Worm (Caenorhabditis elegans) whole organism, early embryonic: ENCODE measurements around the gene bus-17.

Source experiments
- B0310.2 ChIP-seq: sonication (generic microtip); optimal IDR thresholded peaks from 2 replicates; lab custom pipeline; 2016; ENCODE audit warnings: mild to moderate bottlenecking, missing genetic modification characterization, missing compliant biosample characterization
- ama-1 ChIP-seq: fragments of 150-350 bp; optimal IDR thresholded peaks from 2 replicates; lab custom pipeline; 2014
- ceh-13 ChIP-seq: fragments of 200-800 bp; sonication (Bioruptor generic); optimal IDR thresholded peaks from 2 replicates; lab custom pipeline; 2018; ENCODE audit warnings: mild to moderate bottlenecking, missing genetic modification characterization, missing compliant biosample characterization
- ceh-36 ChIP-seq: sonication (generic microtip); optimal IDR thresholded peaks from 2 replicates; lab custom pipeline; 2016; ENCODE audit warnings: missing genetic modification characterization, inconsistent platforms, missing compliant biosample characterization
- ets-7 ChIP-seq: sonication (generic microtip); optimal IDR thresholded peaks from 2 replicates; lab custom pipeline; 2016; ENCODE audit warnings: missing genotype, missing genetic modification characterization, missing compliant biosample characterization
- flt-1 ChIP-seq: fragments of 200-800 bp; sonication (Bioruptor generic); IDR thresholded peaks from 2 replicates; pipeline ENCODE4 v1.3.6; 2022; ENCODE audit warnings: missing genetic modification characterization, missing compliant biosample characterization
- hmbx-1 ChIP-seq: sonication (generic microtip); optimal IDR thresholded peaks from 2 replicates; lab custom pipeline; 2016; ENCODE audit warnings: mild to moderate bottlenecking, missing genetic modification characterization, missing compliant biosample characterization
- hmg-4 ChIP-seq: fragments of 200-800 bp; sonication (Bioruptor generic); optimal IDR thresholded peaks from 2 replicates; lab custom pipeline; 2018; ENCODE audit warnings: mild to moderate bottlenecking, missing genetic modification characterization, missing compliant biosample characterization
- hnd-1 ChIP-seq: sonication (generic microtip); optimal IDR thresholded peaks from 2 replicates; lab custom pipeline; 2016; ENCODE audit warnings: missing genetic modification characterization, missing compliant biosample characterization
- pes-1 ChIP-seq: fragments of 200-800 bp; sonication (Bioruptor generic); IDR thresholded peaks from 2 replicates; pipeline ENCODE4 v1.3.6; 2022; ENCODE audit warnings: missing genetic modification reagents, missing genetic modification characterization, missing compliant biosample characterization
- scrt-1 ChIP-seq: fragments of 200-800 bp; sonication (Bioruptor generic); IDR thresholded peaks from 2 replicates; pipeline ENCODE4 v1.3.6; 2022; ENCODE audit warnings: missing genetic modification characterization, missing compliant biosample characterization
- sea-1 ChIP-seq: fragments of 200-800 bp; sonication (Bioruptor generic); conservative IDR thresholded peaks from 2 replicates; pipeline ENCODE4 v1.3.6; 2022; ENCODE audit warnings: missing genetic modification characterization, missing compliant biosample characterization
- tra-4 ChIP-seq: sonication (generic microtip); optimal IDR thresholded peaks from 2 replicates; lab custom pipeline; 2017; ENCODE audit warnings: missing genetic modification characterization, missing compliant biosample characterization

- TF ChIP-seq hnd-1 (tag; lab: Kevin White, UChicago): no peak
- TF ChIP-seq hmg-4: no peak
- no peak for TF ChIP-seq ets-7 (tag; lab: Kevin White, UChicago)
- no peak for TF ChIP-seq tra-4
- TF ChIP-seq flt-1 (GFP tag; lab: Robert Waterston, UW): no peak
- TF ChIP-seq pes-1 (GFP tag; lab: Robert Waterston, UW): no peak
- no peak for TF ChIP-seq ama-1 (lab: Kevin White, UChicago)
- no peak for TF ChIP-seq B0310.2
- no peak for TF ChIP-seq ceh-36
- TF ChIP-seq hmbx-1: no peak
- TF ChIP-seq scrt-1 (GFP tag; lab: Robert Waterston, UW): no peak
- TF ChIP-seq ceh-13 (GFP tag; lab: Kevin White, UChicago): no peak
- no peak for TF ChIP-seq sea-1 (GFP tag; lab: Robert Waterston, UW)
Measured at ce11 chrX:15766861-15767260, 707 bp upstream of the bus-17 start.
